Worm (Caenorhabditis elegans): ENCODE measurements around the gene H20J04.9.

DNA sequence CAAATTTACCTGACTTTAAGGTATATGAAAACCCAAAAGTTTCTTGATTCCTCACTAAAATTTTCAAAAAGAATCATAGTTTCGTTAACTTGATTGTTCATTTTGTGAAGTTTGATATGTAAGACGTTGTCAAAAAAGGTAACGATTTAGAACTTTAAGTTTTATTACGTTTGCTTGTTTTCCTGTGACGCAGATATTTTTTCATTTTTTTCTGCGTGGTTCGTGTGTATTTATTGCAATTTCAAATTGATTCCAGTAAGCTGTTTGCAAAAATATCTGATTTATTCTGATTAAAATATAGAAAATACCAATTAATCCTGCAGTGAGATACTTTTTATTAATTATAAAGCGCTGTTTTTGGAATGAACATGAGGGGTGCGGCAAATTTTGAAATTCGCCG is 35.0 kb upstream of the H20J04.9 start, which contains the start of gene srw-40:
- TF ChIP-seq eyg-1 (tag; optimal IDR thresholded peaks at IDR 0.05) (no peak), F13H6.1 (tag; optimal IDR thresholded peaks at IDR 0.05) (no peak), pros-1 (tag; optimal IDR thresholded peaks at IDR 0.05) (no peak), hlh-30 (tag; optimal IDR thresholded peaks at IDR 0.05; ENCODE audit: insufficient read depth) (no peak), pha-4 (tag; optimal IDR thresholded peaks at IDR 0.05) (no peak), elt-2 (tag; optimal IDR thresholded peaks at IDR 0.05) (no peak), unc-3 (GFP tag; conservative IDR thresholded peaks at IDR 0.05) (no peak), unc-3 (tag; optimal IDR thresholded peaks at IDR 0.05) (no peak), C38D4.7 (GFP tag; optimal IDR thresholded peaks at IDR 0.05) (no peak), npax-4 (tag; optimal IDR thresholded peaks at IDR 0.05) (no peak), gmeb-2 (tag; optimal IDR thresholded peaks at IDR 0.05) (no peak), pqm-1 (tag; optimal IDR thresholded peaks at IDR 0.05) (no peak), ref-2 (tag; optimal IDR thresholded peaks at IDR 0.05) (no peak), fkh-10 (GFP tag; optimal IDR thresholded peaks at IDR 0.05) (no peak), ceh-6 (GFP tag; optimal IDR thresholded peaks at IDR 0.05) (no peak)

Measured in whole organism, late embryonic.